Worm (Caenorhabditis elegans): ENCODE data around the gene Y51B9A.6.

Gene Y51B9A.6

DNA sequence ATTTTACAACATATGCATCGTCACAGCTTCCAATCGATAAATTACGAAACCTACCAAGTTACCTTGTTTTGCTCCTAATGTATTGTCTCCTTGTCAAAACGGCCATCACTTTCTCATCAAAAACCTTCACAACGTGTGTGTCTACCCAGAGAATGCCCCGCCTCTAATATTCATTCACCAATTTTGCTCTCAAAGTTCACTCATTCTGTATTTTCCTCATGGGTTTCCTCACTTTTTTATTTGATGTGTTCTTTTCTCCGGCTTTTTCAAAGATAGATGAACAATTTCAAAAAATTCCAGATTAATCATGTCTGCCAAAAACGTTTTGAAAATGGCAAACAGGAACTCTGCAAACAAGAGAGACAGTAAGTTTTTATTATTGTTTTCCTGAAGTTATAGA lies 17.7 kb downstream of the Y51B9A.6 start, which contains the start of gene C06C3.7:
Gene C06C3.7, plus strand, starts transcription at position 301 of the 400 bp plus-strand sequence.
- TF ChIP-seq xnd-1 (tag; optimal IDR thresholded peaks at IDR 0.05) (no peak), nfya-2 (GFP tag; IDR thresholded peaks at IDR 0.05) (no peak), attf-6 (GFP tag; IDR thresholded peaks at IDR 0.05) (no peak), ztf-22 (GFP tag; optimal IDR thresholded peaks at IDR 0.05) (no peak), atf-7 (tag; optimal IDR thresholded peaks at IDR 0.05) (no peak), dpff-1 (tag; optimal IDR thresholded peaks at IDR 0.05) (no peak), F23B12.7 (tag; optimal IDR thresholded peaks at IDR 0.05; ENCODE audit: insufficient read depth) (no peak), sea-2 (GFP tag; IDR thresholded peaks at IDR 0.05) (no peak), fkh-3 (tag; optimal IDR thresholded peaks at IDR 0.05) (no peak), athp-1 (tag; optimal IDR thresholded peaks at IDR 0.05) (no peak), ztf-6 (GFP tag; IDR thresholded peaks at IDR 0.05) (no peak)

DNA sequence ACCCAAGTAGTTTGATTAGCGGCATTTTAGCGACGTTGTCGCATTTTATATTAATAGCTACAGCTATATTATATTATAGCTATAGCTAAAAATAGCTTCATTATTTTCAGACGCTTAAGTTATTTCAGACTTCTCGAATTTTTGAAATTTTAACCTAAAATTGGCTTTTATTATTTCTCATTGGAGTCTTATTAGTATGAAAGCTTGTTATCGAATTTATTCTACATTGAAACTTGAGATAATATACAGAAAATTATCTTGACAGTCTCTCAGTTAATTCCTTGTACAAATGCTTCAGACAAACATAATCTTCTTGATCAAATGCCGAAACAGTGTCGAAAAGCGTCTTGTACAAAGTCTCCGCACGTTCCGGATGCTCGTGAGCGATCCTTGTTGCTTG lies 23.2 kb downstream of the Y51B9A.6 start, which contains the start of gene srh-48:
Gene srh-48, plus strand, starts transcription at position 301 of the 400 bp plus-strand sequence.
- no peak for TF ChIP-seq ceh-27 (GFP tag; optimal IDR thresholded peaks at IDR 0.05)
- no peak for TF ChIP-seq nhr-90 (tag; optimal IDR thresholded peaks at IDR 0.05)
- no peak for TF ChIP-seq mcd-1 (GFP tag; IDR thresholded peaks at IDR 0.05)
- TF ChIP-seq dpff-1 (tag; optimal IDR thresholded peaks at IDR 0.05): no peak
- TF ChIP-seq madf-10 (tag; optimal IDR thresholded peaks at IDR 0.05): no peak
- no peak for TF ChIP-seq lir-1 (GFP tag; conservative IDR thresholded peaks at IDR 0.05)
- no peak for TF ChIP-seq somi-1 (GFP tag; optimal IDR thresholded peaks at IDR 0.05)
- no peak for TF ChIP-seq F22D6.2 (tag; optimal IDR thresholded peaks at IDR 0.05)
- TF ChIP-seq ceh-58 (GFP tag; IDR thresholded peaks at IDR 0.05): no peak
- no peak for TF ChIP-seq attf-5 (GFP tag; optimal IDR thresholded peaks at IDR 0.05)
- no peak for TF ChIP-seq ceh-91 (GFP tag; IDR thresholded peaks at IDR 0.05)
- no peak for TF ChIP-seq snpc-3.4 (tag; optimal IDR thresholded peaks at IDR 0.05)
- TF ChIP-seq C17E4.6 (GFP tag; IDR thresholded peaks at IDR 0.05): no peak
- no peak for TF ChIP-seq B0035.1 (tag; optimal IDR thresholded peaks at IDR 0.05)
- TF ChIP-seq hsf-1 (GFP tag; IDR thresholded peaks at IDR 0.05): no peak
- TF ChIP-seq T07F8.4 (tag; optimal IDR thresholded peaks at IDR 0.05): no peak

DNA sequence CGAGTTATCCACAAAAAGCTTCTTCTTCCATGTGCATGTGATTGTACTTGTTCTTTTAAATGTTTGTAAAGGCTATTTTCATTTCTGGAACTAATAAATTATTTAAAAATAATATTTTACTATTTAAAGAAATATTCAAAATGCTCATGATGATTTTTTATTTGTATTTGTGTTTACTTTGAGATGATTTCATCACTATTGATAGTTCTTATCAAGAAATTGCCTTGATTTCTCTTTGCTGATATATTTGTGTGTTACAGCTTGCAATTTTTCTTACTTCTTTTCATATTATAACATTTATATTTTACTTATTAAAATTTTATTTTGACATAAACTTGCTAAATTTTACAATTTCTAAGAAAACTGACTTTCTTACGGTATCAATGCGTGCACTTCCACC lies 24.8 kb downstream of the Y51B9A.6 start:
- TF ChIP-seq madf-8 (GFP tag; conservative IDR thresholded peaks at IDR 0.05) (no peak), ceh-79 (tag; optimal IDR thresholded peaks at IDR 0.05) (no peak), madf-3 (GFP tag; IDR thresholded peaks at IDR 0.05) (no peak), ceh-58 (GFP tag; IDR thresholded peaks at IDR 0.05) (no peak), K12H6.12 (tag; optimal IDR thresholded peaks at IDR 0.05) (no peak), aptf-3 (GFP tag; IDR thresholded peaks at IDR 0.05) (no peak), akir-1 (GFP tag; optimal IDR thresholded peaks at IDR 0.05) (no peak), rec-8 (tag; optimal IDR thresholded peaks at IDR 0.05) (no peak), attf-6 (GFP tag; IDR thresholded peaks at IDR 0.05) (no peak), lin-54 (GFP tag; optimal IDR thresholded peaks at IDR 0.05) (no peak), F52B5.7 (tag; optimal IDR thresholded peaks at IDR 0.05) (no peak), ztf-3 (GFP tag; optimal IDR thresholded peaks at IDR 0.05) (no peak), B0261.1 (tag; optimal IDR thresholded peaks at IDR 0.05) (no peak), tlf-1 (GFP tag; optimal IDR thresholded peaks at IDR 0.05) (no peak), ccch-3 (GFP tag; optimal IDR thresholded peaks at IDR 0.05) (no peak), let-607 (tag; optimal IDR thresholded peaks at IDR 0.05) (no peak), ztf-28 (GFP tag; IDR thresholded peaks at IDR 0.05) (no peak), efl-1 (GFP tag; optimal IDR thresholded peaks at IDR 0.05) (no peak)
